Worm (Caenorhabditis elegans) whole organism, mixed stage, embryonic: Measurements from ENCODE around the gene cpg-23.

ENCODE experiments used
- M03D4.4 ChIP-seq: sonication (generic microtip); optimal IDR thresholded peaks from 2 replicates; lab custom pipeline; 2017; ENCODE audit warnings: mild to moderate bottlenecking, missing genetic modification characterization, missing compliant biosample characterization
- bed-3 ChIP-seq: fragments of 200-800 bp; sonication (Bioruptor generic); optimal IDR thresholded peaks from 3 replicates; lab custom pipeline; 2018; ENCODE audit warnings: mild to moderate bottlenecking, missing genetic modification characterization, moderate library complexity, missing compliant biosample characterization
- blmp-1 ChIP-seq: fragments of 150-350 bp; optimal IDR thresholded peaks from 2 replicates; lab custom pipeline; 2014; ENCODE audit warnings: missing biosample characterization, missing genetic modification characterization
- ceh-43 ChIP-seq: fragments of 200-800 bp; sonication (Bioruptor generic); optimal IDR thresholded peaks from 2 replicates; lab custom pipeline; 2018; ENCODE audit warnings: mild to moderate bottlenecking, missing genetic modification characterization, moderate library complexity, missing compliant biosample characterization
- ceh-83 ChIP-seq: fragments of 200-800 bp; sonication (Bioruptor generic); optimal IDR thresholded peaks from 2 replicates; lab custom pipeline; 2018; ENCODE audit warnings: mild to moderate bottlenecking, missing genetic modification characterization, missing compliant biosample characterization
- ces-1 ChIP-seq: fragments of 150-350 bp; optimal IDR thresholded peaks from 2 replicates; lab custom pipeline; 2014; ENCODE audit warnings: missing biosample characterization, missing genetic modification reagents, missing genetic modification characterization
- cnd-1 ChIP-seq: fragments of 200-800 bp; sonication (Bioruptor generic); optimal IDR thresholded peaks from 2 replicates; lab custom pipeline; 2018; ENCODE audit warnings: mild to moderate bottlenecking, missing genetic modification characterization, missing compliant biosample characterization
- drap-1 ChIP-seq: fragments of 200-800 bp; sonication (Bioruptor generic); optimal IDR thresholded peaks from 3 replicates; lab custom pipeline; 2018; ENCODE audit warnings: mild to moderate bottlenecking, missing genetic modification characterization, missing compliant biosample characterization
- elt-1 ChIP-seq: sonication (generic microtip); optimal IDR thresholded peaks from 2 replicates; lab custom pipeline; 2017; ENCODE audit warnings: missing genetic modification characterization, mild to moderate bottlenecking, missing compliant biosample characterization, antibody characterized with exemption, moderate library complexity, borderline replicate concordance; ENCODE audit not compliant: insufficient read depth
- elt-3 ChIP-seq: fragments of 150-350 bp; optimal IDR thresholded peaks from 2 replicates; lab custom pipeline; 2014; ENCODE audit warnings: missing biosample characterization, missing genetic modification characterization
- ham-2 ChIP-seq: fragments of 200-800 bp; sonication (Bioruptor generic); optimal IDR thresholded peaks from 2 replicates; lab custom pipeline; 2018; ENCODE audit warnings: mild to moderate bottlenecking, missing genetic modification characterization, missing compliant biosample characterization
- hlh-1 ChIP-seq: fragments of 150-350 bp; optimal IDR thresholded peaks from 2 replicates; lab custom pipeline; 2014; ENCODE audit warnings: missing biosample characterization, missing genetic modification reagents, missing genetic modification characterization
- lin-13 ChIP-seq: fragments of 150-350 bp; optimal IDR thresholded peaks from 2 replicates; lab custom pipeline; 2014; ENCODE audit warnings: missing biosample characterization, missing genetic modification characterization
- lin-32 ChIP-seq: fragments of 200-800 bp; sonication (Bioruptor generic); optimal IDR thresholded peaks from 2 replicates; lab custom pipeline; 2018; ENCODE audit warnings: mild to moderate bottlenecking, missing genetic modification characterization, missing compliant biosample characterization
- lsy-2 ChIP-seq: fragments of 150-350 bp; optimal IDR thresholded peaks from 2 replicates; lab custom pipeline; 2014; ENCODE audit warnings: missing biosample characterization, missing genetic modification characterization
- mab-5 ChIP-seq: fragments of 150-350 bp; optimal IDR thresholded peaks from 2 replicates; lab custom pipeline; 2014; ENCODE audit warnings: missing biosample characterization, missing genetic modification characterization
- mep-1 ChIP-seq: fragments of 150-350 bp; optimal IDR thresholded peaks from 2 replicates; lab custom pipeline; 2017; ENCODE audit warnings: missing biosample characterization, missing genetic modification reagents, missing genetic modification characterization, inconsistent platforms
- mls-2 ChIP-seq: sonication (generic microtip); optimal IDR thresholded peaks from 2 replicates; lab custom pipeline; 2016; ENCODE audit warnings: mild to moderate bottlenecking, missing genetic modification characterization, moderate library complexity, missing compliant biosample characterization
- nhr-2 ChIP-seq: fragments of 150-350 bp; optimal IDR thresholded peaks from 2 replicates; lab custom pipeline; 2014; ENCODE audit warnings: missing biosample characterization, missing genetic modification characterization
- nhr-237 ChIP-seq: fragments of 150-350 bp; optimal IDR thresholded peaks from 2 replicates; lab custom pipeline; 2014; ENCODE audit warnings: missing biosample characterization, missing genetic modification characterization
- nhr-28 ChIP-seq: fragments of 150-350 bp; optimal IDR thresholded peaks from 2 replicates; lab custom pipeline; 2014; ENCODE audit warnings: missing biosample characterization, missing genetic modification characterization
- nhr-76 ChIP-seq: sonication (generic microtip); optimal IDR thresholded peaks from 2 replicates; lab custom pipeline; 2017; ENCODE audit warnings: missing biosample characterization, missing genetic modification characterization
- pha-4 ChIP-seq: fragments of 150-350 bp; optimal IDR thresholded peaks from 2 replicates; lab custom pipeline; 2018; ENCODE audit warnings: missing biosample characterization, missing genetic modification reagents, missing genetic modification characterization
- sem-2 ChIP-seq: fragments of 200-800 bp; sonication (Bioruptor generic); optimal IDR thresholded peaks from 2 replicates; lab custom pipeline; 2018; ENCODE audit warnings: mild to moderate bottlenecking, missing genetic modification characterization, missing compliant biosample characterization
- snpc-4 ChIP-seq: fragments of 150-350 bp; optimal IDR thresholded peaks from 2 replicates; lab custom pipeline; 2014; ENCODE audit warnings: missing biosample characterization, missing genetic modification characterization
- tbx-8 ChIP-seq: fragments of 200-800 bp; sonication (Bioruptor generic); optimal IDR thresholded peaks from 2 replicates; lab custom pipeline; 2018; ENCODE audit warnings: mild to moderate bottlenecking, missing genetic modification characterization, moderate library complexity, missing compliant biosample characterization
- unc-120 ChIP-seq: sonication (generic microtip); optimal IDR thresholded peaks from 2 replicates; lab custom pipeline; 2017; ENCODE audit warnings: missing genetic modification characterization, missing compliant biosample characterization; ENCODE audit not compliant: poor library complexity, severe bottlenecking
- unc-39 ChIP-seq: fragments of 150-350 bp; optimal IDR thresholded peaks from 2 replicates; lab custom pipeline; 2014; ENCODE audit warnings: missing biosample characterization, missing genetic modification characterization
- unc-62 ChIP-seq: fragments of 150-350 bp; optimal IDR thresholded peaks from 2 replicates; lab custom pipeline; 2014; ENCODE audit warnings: missing biosample characterization, missing genetic modification reagents, missing genetic modification characterization
- zip-8 ChIP-seq: fragments of 150-350 bp; optimal IDR thresholded peaks from 2 replicates; lab custom pipeline; 2014; ENCODE audit warnings: missing biosample characterization, missing genetic modification characterization
- ztf-11 ChIP-seq: fragments of 150-350 bp; optimal IDR thresholded peaks from 2 replicates; lab custom pipeline; 2014; ENCODE audit warnings: missing biosample characterization, missing genetic modification characterization

The cpg-23 gene

ce11 chrV:19149057-19149456, 8.5 kb downstream of the cpg-23 start, which contains the start of gene Y39B6A.7:
TSS of gene Y39B6A.7 (minus strand) at chrV:19149157.
- TF ChIP-seq blmp-1 (tag; lab: Kevin White, UChicago) (no peak), mep-1 (tag; lab: Kevin White, UChicago) (no peak), unc-39 (tag; lab: Kevin White, UChicago) (no peak), ces-1 (GFP tag; lab: Kevin White, UChicago) (no peak), nhr-28 (tag; lab: Kevin White, UChicago) (no peak), mls-2 (tag; lab: Kevin White, UChicago) (no peak), ceh-43 (GFP tag; lab: Kevin White, UChicago) (no peak), M03D4.4 (tag; lab: Kevin White, UChicago) (no peak)

ce11 chrV:19152328-19152727, 11.7 kb downstream of the cpg-23 start, which contains the start of gene Y39B6A.69:
TSS of gene Y39B6A.69 (minus strand) at chrV:19152428.
- TF ChIP-seq ceh-43 (GFP tag; lab: Kevin White, UChicago) (no peak), lsy-2 (no peak), bed-3 (GFP tag; lab: Kevin White, UChicago) (no peak), sem-2 (GFP tag; lab: Kevin White, UChicago) (no peak), nhr-2 (no peak), ztf-11 (tag; lab: Kevin White, UChicago) (no peak), elt-3 (tag; lab: Kevin White, UChicago) (no peak), cnd-1 (no peak), lin-13 (no peak), mab-5 (tag; lab: Kevin White, UChicago) (no peak), zip-8 (tag; lab: Kevin White, UChicago) (no peak), ces-1 (GFP tag; lab: Kevin White, UChicago) (no peak), lin-32 (GFP tag; lab: Kevin White, UChicago) (no peak), hlh-1 (tag; lab: Kevin White, UChicago) (no peak), tbx-8 (GFP tag; lab: Kevin White, UChicago) (no peak), elt-1 (tag; lab: Kevin White, UChicago) (no peak), snpc-4 (tag; lab: Kevin White, UChicago) (no peak)

- TF ChIP-seq nhr-2: peak; percentile 6
- TF ChIP-seq nhr-28 (tag; lab: Kevin White, UChicago): no peak
- TF ChIP-seq unc-120 (tag; lab: Kevin White, UChicago): no peak
- no peak for TF ChIP-seq blmp-1 (tag; lab: Kevin White, UChicago)
- TF ChIP-seq ces-1 (GFP tag; lab: Kevin White, UChicago): no peak
- peak; percentile 47 for TF ChIP-seq pha-4 (tag; lab: Kevin White, UChicago)
- TF ChIP-seq, all 35 proteins: peak for 2
Measured at ce11 chrV:19153244-19153643, 12.6 kb downstream of the cpg-23 start.

- no peak for TF ChIP-seq tbx-8 (GFP tag; lab: Kevin White, UChicago)
- TF ChIP-seq hlh-1 (tag; lab: Kevin White, UChicago): no peak
- TF ChIP-seq M03D4.4 (tag; lab: Kevin White, UChicago): no peak
- no peak for TF ChIP-seq zip-8 (tag; lab: Kevin White, UChicago)
- TF ChIP-seq nhr-237 (tag; lab: Kevin White, UChicago): no peak
- TF ChIP-seq pha-4 (tag; lab: Kevin White, UChicago): no peak
- no peak for TF ChIP-seq mls-2 (tag; lab: Kevin White, UChicago)
- no peak for TF ChIP-seq ham-2
- no peak for TF ChIP-seq cnd-1
- TF ChIP-seq bed-3 (GFP tag; lab: Kevin White, UChicago): no peak
- TF ChIP-seq nhr-76: no peak
- no peak for TF ChIP-seq mep-1 (tag; lab: Kevin White, UChicago)
- no peak for TF ChIP-seq lin-13
- no peak for TF ChIP-seq unc-120 (tag; lab: Kevin White, UChicago)
Measured at ce11 chrV:19153806-19154205, 13.2 kb downstream of the cpg-23 start, which contains the start of gene tsp-13. TSS of gene tsp-13 (plus strand) at chrV:19154106.

- no peak for TF ChIP-seq drap-1
- no peak for TF ChIP-seq elt-1 (tag; lab: Kevin White, UChicago)
- no peak for TF ChIP-seq nhr-237 (tag; lab: Kevin White, UChicago)
- no peak for TF ChIP-seq snpc-4 (tag; lab: Kevin White, UChicago)
- no peak for TF ChIP-seq unc-39 (tag; lab: Kevin White, UChicago)
- TF ChIP-seq ceh-83 (GFP tag; lab: Kevin White, UChicago): no peak
- no peak for TF ChIP-seq unc-62 (GFP tag; lab: Kevin White, UChicago)
- no peak for TF ChIP-seq mep-1 (tag; lab: Kevin White, UChicago)
- TF ChIP-seq nhr-28 (tag; lab: Kevin White, UChicago): no peak
Measured at ce11 chrV:19158664-19159063, 18.1 kb downstream of the cpg-23 start, which contains the start of gene Y39B6A.5. TSS of gene Y39B6A.5 (minus strand) at chrV:19158877.
